Worm (Caenorhabditis elegans) whole organism, young adult: ENCODE data around the gene R05H10.7.
A peak's percentile ranks its signal among the peaks of the same experiment; 100 is the strongest.

Source experiments
- F10E7.11 ChIP-seq: sonication (generic microtip); optimal IDR thresholded peaks from 2 replicates; lab custom pipeline; 2017; ENCODE audit warnings: mild to moderate bottlenecking, missing genetic modification characterization, moderate library complexity, missing compliant biosample characterization
- ZK185.1 ChIP-seq: sonication (generic microtip); optimal IDR thresholded peaks from 2 replicates; lab custom pipeline; 2016; ENCODE audit warnings: mild to moderate bottlenecking, missing genetic modification characterization, missing compliant biosample characterization; ENCODE audit not compliant: poor library complexity, severe bottlenecking
- egrh-3 ChIP-seq: fragments of 200-800 bp; sonication (Bioruptor generic); IDR thresholded peaks from 2 replicates; pipeline ENCODE4 v1.3.6; 2022; ENCODE audit warnings: missing genetic modification reagents, missing genetic modification characterization, missing compliant biosample characterization
- him-1 ChIP-seq: sonication (generic microtip); optimal IDR thresholded peaks from 2 replicates; lab custom pipeline; 2016; ENCODE audit warnings: missing genotype, missing genetic modification reagents, missing genetic modification characterization, missing compliant biosample characterization
- mcd-1 ChIP-seq: fragments of 200-800 bp; sonication (Bioruptor generic); IDR thresholded peaks from 2 replicates; pipeline ENCODE4 v1.3.6; 2022; ENCODE audit warnings: missing genetic modification reagents, missing genetic modification characterization, missing compliant biosample characterization
- nhr-120 ChIP-seq: fragments of 200-800 bp; sonication (Bioruptor generic); IDR thresholded peaks from 2 replicates; pipeline ENCODE4 v1.3.6; 2022; ENCODE audit warnings: missing genetic modification characterization, missing compliant biosample characterization
- pha-4 ChIP-seq: fragments of 150-350 bp; sonication (generic microtip); optimal IDR thresholded peaks from 2 replicates; lab custom pipeline; 2014; ENCODE audit warnings: missing biosample characterization, missing genetic modification reagents, missing genetic modification characterization
- rcor-1 ChIP-seq: fragments of 200-800 bp; sonication (Bioruptor generic); IDR thresholded peaks from 2 replicates; pipeline ENCODE4 v1.3.6; 2022; ENCODE audit warnings: missing genetic modification reagents, missing genetic modification characterization, missing compliant biosample characterization
- rpc-1 ChIP-seq, 2 experiments: fragments of 150-350 bp in 1 of 2; sonication (generic microtip) in 1 of 2; optimal IDR thresholded peaks; 2 replicates each; lab custom pipeline; 2014 to 2018; ENCODE audit warnings: missing biosample characterization in 1 of 2, missing genetic modification characterization in 1 of 2, missing genetic modification reagents in 1 of 2, missing genotype in 1 of 2
- somi-1 ChIP-seq: fragments of 200-800 bp; sonication (Bioruptor generic); optimal IDR thresholded peaks from 2 replicates; lab custom pipeline; 2018; ENCODE audit warnings: mild to moderate bottlenecking, missing genetic modification characterization, missing compliant biosample characterization
- zfh-2 ChIP-seq: fragments of 200-800 bp; sonication (Bioruptor generic); conservative IDR thresholded peaks from 2 replicates; pipeline ENCODE4 v1.3.6; 2022; ENCODE audit warnings: missing genetic modification reagents, missing genetic modification characterization, missing compliant biosample characterization
- ztf-6 ChIP-seq: fragments of 200-800 bp; sonication (Bioruptor generic); IDR thresholded peaks from 2 replicates; pipeline ENCODE4 v1.3.6; 2022; ENCODE audit warnings: missing genetic modification reagents, missing genetic modification characterization, missing compliant biosample characterization

Gene R05H10.7

DNA sequence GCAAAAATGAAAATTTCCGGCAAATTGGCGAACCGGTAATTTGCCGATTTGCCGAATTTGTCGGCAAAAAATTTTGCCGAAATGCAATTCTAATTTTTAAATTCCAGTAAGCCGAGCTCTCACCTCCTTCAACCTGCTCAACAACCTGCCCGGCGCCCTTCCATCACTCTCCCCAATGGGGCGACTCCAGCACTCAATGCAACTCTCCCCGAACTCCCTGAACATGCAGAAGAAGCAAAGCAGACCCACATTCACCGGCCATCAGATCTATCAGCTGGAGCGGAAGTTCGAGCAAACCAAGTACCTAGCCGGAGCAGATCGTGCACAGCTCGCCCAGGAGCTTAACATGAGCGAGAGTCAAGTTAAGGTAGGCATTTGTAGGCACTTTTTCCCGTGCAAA is 49.3 kb downstream of the R05H10.7 start:
- TF ChIP-seq nhr-120 (GFP tag; lab: Robert Waterston, UW) (no peak), F10E7.11 (tag; lab: Kevin White, UChicago) (no peak), pha-4 (no peak), him-1 (tag; lab: Kevin White, UChicago) (no peak), ztf-6 (GFP tag; lab: Robert Waterston, UW) (no peak), rcor-1 (GFP tag; lab: Robert Waterston, UW) (no peak), mcd-1 (GFP tag; lab: Robert Waterston, UW) (no peak), egrh-3 (0 out of 2 replicates have a peak, but pooled peaks have one; percentile 11), somi-1 (no peak), rpc-1 (optimal IDR thresholded peaks at IDR 0.05; lab: Kevin White, UChicago) (no peak), rpc-1 (tag; optimal IDR thresholded peaks at IDR 0.05; lab: Kevin White, UChicago) (no peak), ZK185.1 (no peak), zfh-2 (GFP tag; lab: Robert Waterston, UW) (peak; percentile 72)
- TF ChIP-seq, all 124 proteins: peak for 2
